Worm (Caenorhabditis elegans) whole organism, L1 larva: ENCODE results near the gene M142.5.
A peak's percentile ranks its signal among the peaks of the same experiment; 100 is the strongest.

Experiments
- aly-2 ChIP-seq: fragments of 150-350 bp; optimal IDR thresholded peaks from 2 replicates; lab custom pipeline; 2014; ENCODE audit warnings: missing biosample characterization, missing genetic modification characterization
- ama-1 ChIP-seq: fragments of 150-350 bp; optimal IDR thresholded peaks from 2 replicates; lab custom pipeline; 2014
- ceh-82 ChIP-seq, 3 experiments: fragments of 150-350 bp in 1 of 3; sonication (generic microtip) in 2 of 3; optimal IDR thresholded peaks; 2 replicates each; lab custom pipeline; 2014 to 2017; ENCODE audit warnings: missing biosample characterization in 3 of 3, missing genetic modification characterization in 3 of 3
- ceh-90 ChIP-seq: sonication (generic microtip); optimal IDR thresholded peaks from 2 replicates; lab custom pipeline; 2016; ENCODE audit warnings: missing genetic modification characterization, missing compliant biosample characterization
- ces-1 ChIP-seq: fragments of 150-350 bp; optimal IDR thresholded peaks from 2 replicates; lab custom pipeline; 2014; ENCODE audit warnings: missing biosample characterization, missing genetic modification reagents, missing genetic modification characterization
- dsc-1 ChIP-seq: sonication (generic microtip); optimal IDR thresholded peaks from 2 replicates; lab custom pipeline; 2016; ENCODE audit warnings: mild to moderate bottlenecking, missing genetic modification characterization, missing compliant biosample characterization
- efl-1 ChIP-seq, 4 experiments: fragments of 150-350 bp; optimal IDR thresholded peaks in 3 of 4; peaks in 1 of 4; 1 replicate in 1 of 4; 2 replicates in 3 of 4; lab custom pipeline; 2014; ENCODE audit warnings: missing biosample characterization in 2 of 4, missing genetic modification characterization in 2 of 4, missing genetic modification reagents in 2 of 4
- egl-13 ChIP-seq: sonication (generic microtip); optimal IDR thresholded peaks from 2 replicates; lab custom pipeline; 2016; ENCODE audit warnings: missing genotype, missing genetic modification reagents, missing genetic modification characterization, missing compliant biosample characterization
- elt-3 ChIP-seq, 6 experiments: fragments of 150-350 bp in 1 of 6; sonication (generic microtip); optimal IDR thresholded peaks; 2 replicates each; lab custom pipeline; 2017 to 2018; ENCODE audit warnings: missing biosample characterization in 6 of 6, missing genetic modification characterization in 6 of 6, inconsistent platforms in 1 of 6
- ets-5 ChIP-seq: fragments of 200-800 bp; sonication (Bioruptor generic); IDR thresholded peaks from 2 replicates; pipeline ENCODE4 v1.3.6; 2022; ENCODE audit warnings: missing genetic modification characterization, missing compliant biosample characterization
- fkh-4 ChIP-seq: sonication (generic microtip); optimal IDR thresholded peaks from 2 replicates; lab custom pipeline; 2016; ENCODE audit warnings: missing compliant biosample characterization, missing genetic modification characterization, borderline replicate concordance
- fos-1 ChIP-seq: fragments of 150-350 bp; optimal IDR thresholded peaks from 2 replicates; lab custom pipeline; 2014; ENCODE audit warnings: missing biosample characterization, missing genetic modification characterization
- grh-1 ChIP-seq: fragments of 200-800 bp; sonication (Bioruptor generic); IDR thresholded peaks from 2 replicates; pipeline ENCODE4 v1.3.6; 2022; ENCODE audit warnings: missing genetic modification reagents, missing genetic modification characterization, missing compliant biosample characterization
- lsy-2 ChIP-seq, 2 experiments: fragments of 150-350 bp; optimal IDR thresholded peaks; 2 replicates each; lab custom pipeline; 2014; ENCODE audit warnings: missing biosample characterization in 2 of 2, missing genetic modification characterization in 2 of 2
- mab-9 ChIP-seq: fragments of 200-800 bp; sonication (Bioruptor generic); IDR thresholded peaks from 2 replicates; pipeline ENCODE4 v1.3.6; 2022; ENCODE audit warnings: missing genetic modification reagents, missing genetic modification characterization, missing compliant biosample characterization
- mef-2 ChIP-seq: fragments of 150-350 bp; optimal IDR thresholded peaks from 2 replicates; lab custom pipeline; 2014; ENCODE audit warnings: missing biosample characterization, missing genetic modification characterization
- nhr-12 ChIP-seq: sonication (generic microtip); optimal IDR thresholded peaks from 2 replicates; lab custom pipeline; 2017; ENCODE audit warnings: missing biosample characterization, missing genetic modification characterization
- nhr-20 ChIP-seq: sonication (generic microtip); optimal IDR thresholded peaks from 2 replicates; lab custom pipeline; 2016; ENCODE audit warnings: mild to moderate bottlenecking, missing genetic modification characterization, missing compliant biosample characterization
- nhr-28 ChIP-seq: fragments of 150-350 bp; optimal IDR thresholded peaks from 2 replicates; lab custom pipeline; 2014; ENCODE audit warnings: missing biosample characterization, missing genetic modification characterization
- nhr-85 ChIP-seq: sonication (generic microtip); peaks from one replicate; lab custom pipeline; 2016; ENCODE audit warnings: missing genetic modification characterization, inconsistent platforms, missing compliant biosample characterization
- pag-3 ChIP-seq: sonication (generic microtip); optimal IDR thresholded peaks from 2 replicates; lab custom pipeline; 2017; ENCODE audit warnings: missing genetic modification characterization, mild to moderate bottlenecking, missing compliant biosample characterization, antibody characterized with exemption, borderline replicate concordance; ENCODE audit not compliant: insufficient read depth
- skn-1 ChIP-seq: fragments of 150-350 bp; optimal IDR thresholded peaks from 2 replicates; lab custom pipeline; 2014; ENCODE audit warnings: missing biosample characterization, missing genetic modification characterization
- snpc-4 ChIP-seq: fragments of 150-350 bp; optimal IDR thresholded peaks from 2 replicates; lab custom pipeline; 2014; ENCODE audit warnings: missing biosample characterization, missing genetic modification characterization
- sup-37 ChIP-seq: fragments of 200-800 bp; sonication (Bioruptor generic); optimal IDR thresholded peaks from 2 replicates; lab custom pipeline; 2018; ENCODE audit warnings: mild to moderate bottlenecking, missing genetic modification characterization, missing compliant biosample characterization
- tbx-2 ChIP-seq: sonication (generic microtip); optimal IDR thresholded peaks from 2 replicates; lab custom pipeline; 2016; ENCODE audit warnings: missing genetic modification characterization, missing compliant biosample characterization
- unc-130 ChIP-seq: fragments of 150-350 bp; optimal IDR thresholded peaks from 2 replicates; lab custom pipeline; 2017; ENCODE audit warnings: missing biosample characterization, missing genetic modification characterization, inconsistent platforms
- unc-62 ChIP-seq: fragments of 150-350 bp; optimal IDR thresholded peaks from 2 replicates; lab custom pipeline; 2014; ENCODE audit warnings: missing biosample characterization, missing genetic modification reagents, missing genetic modification characterization
- unc-86 ChIP-seq: sonication (generic microtip); optimal IDR thresholded peaks from 2 replicates; lab custom pipeline; 2016; ENCODE audit warnings: missing genetic modification characterization, missing compliant biosample characterization
- zip-4 ChIP-seq: fragments of 200-800 bp; sonication (Bioruptor generic); optimal IDR thresholded peaks from 2 replicates; lab custom pipeline; 2018; ENCODE audit warnings: mild to moderate bottlenecking, missing genetic modification characterization, moderate library complexity, missing compliant biosample characterization

Gene M142.5

ce11 chrIII:10960387-10960786 lies 29.4 kb downstream of the M142.5 start:
- no peak for TF ChIP-seq fos-1
- TF ChIP-seq ama-1 (lab: Kevin White, UChicago): no peak
- no peak for TF ChIP-seq skn-1
- TF ChIP-seq unc-62: no peak
- TF ChIP-seq egl-13 (tag; lab: Kevin White, UChicago): no peak
- no peak for TF ChIP-seq mab-9 (GFP tag; lab: Robert Waterston, UW)
- no peak for TF ChIP-seq pag-3 (tag; lab: Kevin White, UChicago)
- TF ChIP-seq nhr-28: no peak
- no peak for TF ChIP-seq tbx-2 (tag; lab: Kevin White, UChicago)
- TF ChIP-seq nhr-20 (tag; lab: Kevin White, UChicago): no peak
- 0 out of 2 replicates have a peak, but pooled peaks have one; percentile 22 for TF ChIP-seq grh-1 (GFP tag; lab: Robert Waterston, UW)
- no peak for TF ChIP-seq ces-1 (GFP tag; lab: Kevin White, UChicago)
- TF ChIP-seq efl-1 (optimal IDR thresholded peaks at IDR 0.05; lab: Kevin White, UChicago): no peak
- peak in 1 of 2 experiments; percentile 54 for TF ChIP-seq efl-1 (GFP tag; optimal IDR thresholded peaks at IDR 0.05 in 1 of 2; lab: Kevin White, UChicago)
- no peak for TF ChIP-seq fkh-4
- TF ChIP-seq ceh-82 (tag; optimal IDR thresholded peaks at IDR 0.05; lab: Kevin White, UChicago): no peak

ce11 chrIII:10962910-10963309 lies 31.9 kb downstream of the M142.5 start:
- no peak for TF ChIP-seq nhr-12 (tag; lab: Kevin White, UChicago)
- TF ChIP-seq skn-1: no peak

- TF ChIP-seq mef-2 (tag; lab: Kevin White, UChicago) (no peak), ceh-82 (tag; optimal IDR thresholded peaks at IDR 0.05; lab: Kevin White, UChicago) (no peak), zip-4 (GFP tag; lab: Kevin White, UChicago) (no peak), fos-1 (no peak), elt-3 (tag; optimal IDR thresholded peaks at IDR 0.05; lab: Kevin White, UChicago) (no peak), grh-1 (GFP tag; lab: Robert Waterston, UW) (no peak), ets-5 (GFP tag; lab: Robert Waterston, UW) (no peak), ceh-90 (tag; lab: Kevin White, UChicago) (no peak)
Measured at ce11 chrIII:10967010-10967409, 36.0 kb downstream of the M142.5 start, which contains the start of gene W05B2.2. TSS of gene W05B2.2 (minus strand) at chrIII:10967110.

ce11 chrIII:10969644-10970043 lies 38.6 kb downstream of the M142.5 start, which contains the start of gene dhc-4:
TSS of gene dhc-4 (plus strand) at chrIII:10969944.
- TF ChIP-seq tbx-2 (tag; lab: Kevin White, UChicago): no peak
- TF ChIP-seq dsc-1 (tag; lab: Kevin White, UChicago): no peak
- no peak for TF ChIP-seq unc-86 (tag; lab: Kevin White, UChicago)
- TF ChIP-seq aly-2 (tag; lab: Kevin White, UChicago): no peak
- TF ChIP-seq lsy-2 (tag; optimal IDR thresholded peaks at IDR 0.05; lab: Kevin White, UChicago): no peak

- TF ChIP-seq sup-37 (GFP tag; lab: Kevin White, UChicago): no peak
- peak; percentile 41 for TF ChIP-seq snpc-4 (tag; lab: Kevin White, UChicago)
- TF ChIP-seq nhr-85 (tag; lab: Kevin White, UChicago): peak; percentile 60
Measured at ce11 chrIII:10976580-10976979, 45.6 kb downstream of the M142.5 start.

- TF ChIP-seq nhr-28: no peak
- no peak for TF ChIP-seq nhr-20 (tag; lab: Kevin White, UChicago)
- TF ChIP-seq unc-130 (tag; lab: Kevin White, UChicago): no peak
Measured at ce11 chrIII:10981555-10981954, 50.6 kb downstream of the M142.5 start.
